Fruit fly (Drosophila melanogaster) whole organism, larva: ENCODE measurements around the gene Cdc6.
A peak's percentile ranks its signal among the peaks of the same experiment; 100 is the strongest.

Experiments
- noc ChIP-seq: fragments of 200-800 bp; sonication (Bioruptor generic); optimal IDR thresholded peaks from 3 replicates; lab custom pipeline; 2019; ENCODE audit warnings: missing biosample characterization, mild to moderate bottlenecking, missing genetic modification characterization, moderate library complexity

Cdc6 gene

dm6 chr3L:8643810-8644552 is 10.1 kb upstream of the Cdc6 start:
- TF ChIP-seq noc (tag; lab: Kevin White, UChicago): no peak

- TF ChIP-seq noc (tag; lab: Kevin White, UChicago): no peak
Measured at dm6 chr3L:8641049-8641448, 7.2 kb upstream of the Cdc6 start.

dm6 chr3L:8640139-8640538 is 6.3 kb upstream of the Cdc6 start, which contains the start of gene Cpr66D:
Gene Cpr66D (plus strand): TSS chr3L:8640439.
- no peak for TF ChIP-seq noc (tag; lab: Kevin White, UChicago)

- TF ChIP-seq noc (tag; lab: Kevin White, UChicago): no peak
Measured at dm6 chr3L:8629701-8630343, 4.0 kb downstream of the Cdc6 start.

dm6 chr3L:8628964-8629363 is 4.9 kb downstream of the Cdc6 start:
- TF ChIP-seq noc (tag; lab: Kevin White, UChicago): no peak

- no peak for TF ChIP-seq noc (tag; lab: Kevin White, UChicago)
Measured at dm6 chr3L:8627839-8628827, 5.7 kb downstream of the Cdc6 start.

dm6 chr3L:8623702-8624421 is 10.0 kb downstream of the Cdc6 start, which contains the start of the genes GAPsec and Zasp66:
Gene GAPsec (minus strand): TSS chr3L:8623901.
Gene Zasp66 (plus strand): TSS chr3L:8624371.
- no peak for TF ChIP-seq noc (tag; lab: Kevin White, UChicago)

- no peak for TF ChIP-seq noc (tag; lab: Kevin White, UChicago)
Measured at dm6 chr3L:8621465-8621864, 12.4 kb downstream of the Cdc6 start.

- TF ChIP-seq noc (tag; lab: Kevin White, UChicago): no peak
Measured at dm6 chr3L:8619588-8619987, 14.3 kb downstream of the Cdc6 start, which contains the start of gene S-Lap2. Gene S-Lap2 (plus strand): TSS chr3L:8619888.

- TF ChIP-seq noc (tag; lab: Kevin White, UChicago): no peak
Measured at dm6 chr3L:8616935-8617334, 16.9 kb downstream of the Cdc6 start, which contains the start of gene S-Lap1. Gene S-Lap1 (plus strand): TSS chr3L:8617235.

- TF ChIP-seq noc (tag; lab: Kevin White, UChicago): no peak
Measured at dm6 chr3L:8607449-8607848, 26.4 kb downstream of the Cdc6 start.

- TF ChIP-seq noc (tag; lab: Kevin White, UChicago): no peak
Measured at dm6 chr3L:8603880-8604692, 29.8 kb downstream of the Cdc6 start, which contains the start of the genes CG5989 and CG6282. Gene CG5989 (minus strand): TSS chr3L:8604149. Gene CG6282 (plus strand): TSS chr3L:8604657.

- peak; percentile 85 for TF ChIP-seq noc (tag; lab: Kevin White, UChicago)
Measured at dm6 chr3L:8600752-8601433, 33.0 kb downstream of the Cdc6 start, which contains the start of the genes Nelf-E and RpL14. Gene Nelf-E (minus strand): TSS chr3L:8600879. Gene RpL14 (plus strand): TSS chr3L:8601006.
